Worm (Caenorhabditis elegans): Measurements from ENCODE around the gene srh-28.

srh-28 gene

DNA sequence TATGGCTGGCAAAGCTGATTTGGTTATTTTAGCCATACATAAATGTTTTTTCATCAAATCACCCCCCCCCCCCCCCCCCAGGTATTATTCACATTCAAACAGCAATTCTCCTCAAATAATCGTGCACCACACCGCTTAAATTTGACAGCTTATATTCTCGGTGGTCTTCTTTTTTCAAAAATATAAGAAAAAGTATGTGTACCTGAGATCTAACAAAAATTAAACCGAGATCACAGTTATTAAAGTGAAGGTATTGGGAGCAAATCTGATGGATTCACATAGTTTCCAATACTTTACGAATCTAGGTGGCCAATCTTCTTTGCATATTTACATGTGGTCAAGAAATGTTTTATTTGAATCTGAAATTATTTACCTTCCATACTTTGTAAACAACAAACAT, 4.6 kb upstream of the srh-28 start, which contains the start of gene ZC404.15:
TSS of gene ZC404.15 (plus strand) at position 301 of the 400 bp plus-strand sequence.
- no peak for TF ChIP-seq mes-4 (tag; optimal IDR thresholded peaks at IDR 0.05)

ce11 chrV:6778457-6778856, 2.8 kb upstream of the srh-28 start:
- TF ChIP-seq snpc-1.3 (tag; optimal IDR thresholded peaks at IDR 0.05; ENCODE audit: insufficient read depth) (no peak), ama-1 (optimal IDR thresholded peaks at IDR 0.05) (no peak), ama-1 (GFP tag; optimal IDR thresholded peaks at IDR 0.05) (no peak)

ce11 chrV:6773735-6774134, 1.9 kb downstream of the srh-28 start, which contains the start of gene ZC404.16:
Gene ZC404.16, minus strand, starts transcription at chrV:6773835.
- peak; percentile 39 for TF ChIP-seq efl-1 (GFP tag; optimal IDR thresholded peaks at IDR 0.05)
- TF ChIP-seq hlh-12 (tag; optimal IDR thresholded peaks at IDR 0.05): no peak
- TF ChIP-seq attf-6 (GFP tag; IDR thresholded peaks at IDR 0.05): no peak
- no peak for TF ChIP-seq mel-28 (tag; optimal IDR thresholded peaks at IDR 0.05; ENCODE audit: borderline replicate concordance)
- peak; percentile 64 for TF ChIP-seq madf-6 (GFP tag; IDR thresholded peaks at IDR 0.05)

DNA sequence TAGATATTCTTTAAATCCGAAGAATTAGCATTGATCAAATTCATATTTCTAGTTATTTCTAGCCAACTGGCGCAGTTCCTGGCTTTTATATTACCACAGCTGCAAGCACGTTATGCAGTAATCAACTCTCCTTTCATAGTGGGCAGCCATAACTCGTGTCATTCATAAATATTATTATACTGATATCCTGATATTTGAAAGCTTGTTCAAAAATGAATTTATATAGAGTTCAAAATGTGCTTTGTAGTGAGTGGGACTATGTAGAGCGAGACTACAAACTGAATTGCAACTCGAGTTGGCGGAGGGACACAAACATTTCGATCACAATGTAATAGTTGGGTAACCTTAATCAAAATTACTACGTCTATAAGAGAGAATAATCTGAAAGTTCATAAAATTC, 4.0 kb downstream of the srh-28 start, which contains the start of gene srh-30:
TSS of gene srh-30 (minus strand) at position 101 of the 400 bp plus-strand sequence.
- TF ChIP-seq C17E4.6 (GFP tag; IDR thresholded peaks at IDR 0.05): no peak
- TF ChIP-seq akir-1 (GFP tag; optimal IDR thresholded peaks at IDR 0.05): no peak
- no peak for TF ChIP-seq ztf-26 (tag; optimal IDR thresholded peaks at IDR 0.05)
- TF ChIP-seq sdz-38 (tag; optimal IDR thresholded peaks at IDR 0.05): no peak
- TF ChIP-seq hmg-20 (GFP tag; IDR thresholded peaks at IDR 0.05): no peak
- TF ChIP-seq ceh-58 (GFP tag; IDR thresholded peaks at IDR 0.05): no peak
- TF ChIP-seq egl-44 (GFP tag; IDR thresholded peaks at IDR 0.05): no peak
- no peak for TF ChIP-seq snpc-3.4 (tag; optimal IDR thresholded peaks at IDR 0.05)
- no peak for TF ChIP-seq hsf-1 (GFP tag; IDR thresholded peaks at IDR 0.05)

- TF ChIP-seq B0035.1 (tag; optimal IDR thresholded peaks at IDR 0.05) (no peak), hmg-1.2 (GFP tag; IDR thresholded peaks at IDR 0.05) (no peak)
These were observed 6.2 kb downstream of the srh-28 start for ce11 chrV:6769440-6769839.

ce11 chrV:6768452-6768929, 7.1 kb downstream of the srh-28 start, which contains the start of the genes T25F10.1 and clik-1:
Gene T25F10.1, plus strand, starts transcription at chrV:6768502.
Gene clik-1, minus strand, starts transcription at chrV:6768732.
- no peak for TF ChIP-seq athp-1 (tag; optimal IDR thresholded peaks at IDR 0.05)
- TF ChIP-seq atf-7 (tag; optimal IDR thresholded peaks at IDR 0.05): no peak

- no peak for TF ChIP-seq ama-1 (optimal IDR thresholded peaks at IDR 0.05)
- TF ChIP-seq ama-1 (GFP tag; optimal IDR thresholded peaks at IDR 0.05): no peak
- TF ChIP-seq F22D6.2 (tag; optimal IDR thresholded peaks at IDR 0.05): no peak
- TF ChIP-seq F10E7.11 (tag; optimal IDR thresholded peaks at IDR 0.05): no peak
- no peak for TF ChIP-seq hmg-1.2 (GFP tag; IDR thresholded peaks at IDR 0.05)
- no peak for TF ChIP-seq attf-6 (GFP tag; IDR thresholded peaks at IDR 0.05)
- no peak for TF ChIP-seq lin-35 (GFP tag; optimal IDR thresholded peaks at IDR 0.05)
- TF ChIP-seq tlf-1 (GFP tag; optimal IDR thresholded peaks at IDR 0.05): no peak
- TF ChIP-seq ceh-91 (GFP tag; IDR thresholded peaks at IDR 0.05): no peak
- TF ChIP-seq mcd-1 (GFP tag; IDR thresholded peaks at IDR 0.05): no peak
- no peak for TF ChIP-seq ztf-28 (GFP tag; IDR thresholded peaks at IDR 0.05)
- no peak for TF ChIP-seq unc-130 (GFP tag; optimal IDR thresholded peaks at IDR 0.05)
- TF ChIP-seq cebp-2 (GFP tag; IDR thresholded peaks at IDR 0.05): no peak
- TF ChIP-seq F33H1.4 (GFP tag; IDR thresholded peaks at IDR 0.05): no peak
- TF ChIP-seq lin-54 (GFP tag; optimal IDR thresholded peaks at IDR 0.05): no peak
These were observed 8.0 kb downstream of the srh-28 start for ce11 chrV:6767576-6767975.
